Worm (Caenorhabditis elegans): Measurements from ENCODE around the gene str-131.
A peak's percentile ranks its signal among the peaks of the same experiment; 100 is the strongest.

Gene str-131

ce11 chrV:8110816-8111215, 29.3 kb upstream of the str-131 start:
- TF ChIP-seq lin-39 (tag; optimal IDR thresholded peaks at IDR 0.05) (no peak), skn-1 (tag; optimal IDR thresholded peaks at IDR 0.05) (no peak), nhr-77 (tag; optimal IDR thresholded peaks at IDR 0.05) (peak; percentile 74), hlh-17 (GFP tag; optimal IDR thresholded peaks at IDR 0.05; ENCODE audit: borderline replicate concordance) (no peak), tbx-2 (tag; optimal IDR thresholded peaks at IDR 0.05) (peak; percentile 34)

ce11 chrV:8108670-8109069, 27.2 kb upstream of the str-131 start, which contains the start of gene myo-5:
myo-5 (plus strand) TSS chrV:8108970.
- TF ChIP-seq efl-1 (optimal IDR thresholded peaks at IDR 0.05) (no peak), efl-1 (GFP tag; optimal IDR thresholded peaks at IDR 0.05 in 1 of 2) (peak in 1 of 2 experiments; percentile 15), efl-3 (GFP tag; optimal IDR thresholded peaks at IDR 0.05) (no peak), mdl-1 (tag; optimal IDR thresholded peaks at IDR 0.05) (no peak)

DNA sequence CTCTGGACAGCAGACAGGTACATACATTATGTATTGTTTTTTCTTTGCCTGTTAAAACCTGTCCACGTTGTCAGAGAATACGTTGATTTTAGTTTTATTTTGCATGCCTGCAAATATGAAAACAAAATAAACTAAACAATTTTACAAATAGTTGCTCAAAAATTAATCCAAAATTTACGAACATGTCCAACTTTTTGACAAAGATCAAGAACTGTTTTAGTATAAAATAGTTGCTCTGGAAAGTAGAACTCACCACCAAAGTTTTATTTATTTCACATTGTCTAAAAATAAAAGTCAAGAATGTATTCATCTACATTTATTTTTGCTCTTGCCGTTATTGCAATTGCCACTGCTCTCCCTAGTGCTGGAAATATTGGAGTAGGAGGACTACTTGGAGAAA, 23.0 kb upstream of the str-131 start, which contains the start of gene srlf-16:
Gene srlf-16 (plus strand): TSS at position 301 of the 400 bp plus-strand sequence.
- TF ChIP-seq hlh-17 (GFP tag; optimal IDR thresholded peaks at IDR 0.05; ENCODE audit: borderline replicate concordance) (no peak), nhr-20 (tag; optimal IDR thresholded peaks at IDR 0.05) (no peak), zip-4 (GFP tag; optimal IDR thresholded peaks at IDR 0.05) (no peak), rnt-1 (tag; optimal IDR thresholded peaks at IDR 0.05) (no peak), blmp-1 (tag; optimal IDR thresholded peaks at IDR 0.05) (no peak), efl-3 (GFP tag; optimal IDR thresholded peaks at IDR 0.05) (no peak), unc-30 (tag; optimal IDR thresholded peaks at IDR 0.05) (no peak), ceh-63 (GFP tag; optimal IDR thresholded peaks at IDR 0.05) (no peak), sptf-1 (tag; optimal IDR thresholded peaks at IDR 0.05) (no peak), unc-86 (tag; optimal IDR thresholded peaks at IDR 0.05) (no peak), ceh-88 (GFP tag; IDR thresholded peaks at IDR 0.05) (no peak), sup-37 (GFP tag; optimal IDR thresholded peaks at IDR 0.05) (no peak)

DNA sequence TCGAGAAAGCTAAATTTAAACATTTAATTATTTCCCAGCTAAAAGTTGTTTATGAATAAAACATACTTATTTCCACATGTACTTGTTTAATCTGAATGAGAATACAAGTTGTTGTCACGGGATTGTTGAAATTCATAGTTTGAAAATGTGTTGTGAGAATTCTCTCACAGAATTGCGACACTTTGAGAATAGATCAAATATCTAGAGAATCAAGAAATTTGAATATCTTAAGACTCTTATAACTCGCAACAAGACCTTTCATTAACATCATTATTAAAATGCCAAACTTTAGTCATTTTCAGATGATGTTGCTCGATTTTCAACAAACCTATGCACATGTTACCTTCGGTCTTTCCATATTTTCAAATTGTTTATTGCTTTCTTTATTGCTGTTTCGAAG, 21.5 kb upstream of the str-131 start, which contains the start of gene str-90:
Gene str-90 (plus strand): TSS at position 301 of the 400 bp plus-strand sequence.
- TF ChIP-seq irx-1 (tag; optimal IDR thresholded peaks at IDR 0.05) = no peak
- TF ChIP-seq hlh-17 (GFP tag; optimal IDR thresholded peaks at IDR 0.05; ENCODE audit: borderline replicate concordance) = no peak
- no peak for TF ChIP-seq ceh-88 (GFP tag; IDR thresholded peaks at IDR 0.05)
- TF ChIP-seq mef-2 (tag; optimal IDR thresholded peaks at IDR 0.05) = no peak
- no peak for TF ChIP-seq lsy-2 (tag; optimal IDR thresholded peaks at IDR 0.05)
- TF ChIP-seq nhr-90 (tag; optimal IDR thresholded peaks at IDR 0.05; ENCODE audit: poor library complexity) = no peak

ce11 chrV:8099306-8099705, 17.8 kb upstream of the str-131 start, which contains the start of gene sdz-23:
sdz-23 (plus strand) TSS chrV:8099606.
- TF ChIP-seq pag-3 (tag; optimal IDR thresholded peaks at IDR 0.05; ENCODE audit: borderline replicate concordance, insufficient read depth) = no peak

ce11 chrV:8098239-8098638, 16.8 kb upstream of the str-131 start, which contains the start of gene str-145:
str-145 (minus strand) TSS chrV:8098339.
- TF ChIP-seq nhr-84 (tag; optimal IDR thresholded peaks at IDR 0.05) (no peak), C04F5.9 (tag; optimal IDR thresholded peaks at IDR 0.05) (no peak), blmp-1 (tag; optimal IDR thresholded peaks at IDR 0.05) (no peak), rnt-1 (tag; optimal IDR thresholded peaks at IDR 0.05) (no peak), ceh-88 (GFP tag; IDR thresholded peaks at IDR 0.05) (no peak), nhr-85 (tag) (no peak), mef-2 (tag; optimal IDR thresholded peaks at IDR 0.05) (no peak), elt-3 (tag; optimal IDR thresholded peaks at IDR 0.05) (no peak), ceh-90 (tag; optimal IDR thresholded peaks at IDR 0.05) (no peak), ces-1 (GFP tag; optimal IDR thresholded peaks at IDR 0.05) (no peak), fos-1 (tag; optimal IDR thresholded peaks at IDR 0.05) (no peak), unc-130 (tag; optimal IDR thresholded peaks at IDR 0.05) (no peak), nhr-20 (tag; optimal IDR thresholded peaks at IDR 0.05) (no peak), aly-2 (tag; optimal IDR thresholded peaks at IDR 0.05) (no peak), isw-1 (GFP tag; IDR thresholded peaks at IDR 0.05) (no peak)

All from whole organism, L1 larva.